Worm (Caenorhabditis elegans): ENCODE data around the gene T24F1.4.

Gene T24F1.4

ce11 chrII:11336640-11337241 lies 22.7 kb upstream of the T24F1.4 start:
- TF ChIP-seq egrh-3 (GFP tag; IDR thresholded peaks at IDR 0.05) (peak; percentile 8; the same call in 1 of the 2 replicates), rpc-1 (optimal IDR thresholded peaks at IDR 0.05) (no peak), rpc-1 (tag; optimal IDR thresholded peaks at IDR 0.05) (no peak), pha-4 (tag; optimal IDR thresholded peaks at IDR 0.05) (no peak), zfh-2 (GFP tag; conservative IDR thresholded peaks at IDR 0.05) (peak; percentile 81), bed-1 (GFP tag; IDR thresholded peaks at IDR 0.05) (0 out of 2 replicates have a peak, but pooled peaks have one; percentile 20), unc-130 (GFP tag; optimal IDR thresholded peaks at IDR 0.05) (no peak)

DNA sequence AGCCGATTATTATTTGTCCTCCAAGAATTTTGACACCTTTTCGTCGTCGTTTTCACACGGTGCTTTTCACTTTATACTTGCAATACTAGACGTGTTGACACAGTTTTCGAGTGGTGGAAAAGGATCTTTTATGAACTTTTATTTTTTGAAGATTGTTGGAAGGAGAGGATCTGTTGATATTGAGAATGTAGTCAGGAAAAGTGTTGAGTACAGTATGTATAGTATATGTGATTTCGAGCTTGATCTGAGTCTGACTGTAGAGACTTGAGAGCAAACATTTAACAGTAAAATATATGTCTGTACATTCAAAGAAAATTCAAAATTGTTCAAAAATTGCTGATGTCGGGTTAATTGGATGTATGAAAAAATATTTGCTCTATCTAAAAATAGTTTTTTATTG lies 22.1 kb upstream of the T24F1.4 start:
- TF ChIP-seq rec-8 (tag; optimal IDR thresholded peaks at IDR 0.05) (no peak), F55B11.4 (tag; optimal IDR thresholded peaks at IDR 0.05; ENCODE audit: borderline replicate concordance, insufficient read depth) (no peak), ceh-91 (GFP tag; IDR thresholded peaks at IDR 0.05) (no peak), nhr-80 (tag; optimal IDR thresholded peaks at IDR 0.05) (no peak), attf-6 (GFP tag; IDR thresholded peaks at IDR 0.05) (no peak), ccch-3 (GFP tag; optimal IDR thresholded peaks at IDR 0.05) (no peak)

- TF ChIP-seq ceh-27 (GFP tag; optimal IDR thresholded peaks at IDR 0.05) (no peak), cebp-2 (GFP tag; IDR thresholded peaks at IDR 0.05) (no peak), lin-26 (GFP tag; IDR thresholded peaks at IDR 0.05) (no peak), F55B11.4 (tag; optimal IDR thresholded peaks at IDR 0.05; ENCODE audit: borderline replicate concordance, insufficient read depth) (no peak), dox-1 (GFP tag; IDR thresholded peaks at IDR 0.05) (no peak), ets-4 (GFP tag; optimal IDR thresholded peaks at IDR 0.05) (no peak), lsl-1 (GFP tag; optimal IDR thresholded peaks at IDR 0.05) (no peak), ztf-26 (tag; optimal IDR thresholded peaks at IDR 0.05) (no peak), hrde-1 (tag; optimal IDR thresholded peaks at IDR 0.05; ENCODE audit: borderline replicate concordance) (no peak), lin-35 (GFP tag; optimal IDR thresholded peaks at IDR 0.05) (no peak), let-607 (tag; optimal IDR thresholded peaks at IDR 0.05) (no peak), unc-130 (GFP tag; optimal IDR thresholded peaks at IDR 0.05) (no peak), aptf-3 (GFP tag; IDR thresholded peaks at IDR 0.05) (no peak), hmg-20 (GFP tag; IDR thresholded peaks at IDR 0.05) (no peak), hmg-1.2 (GFP tag; IDR thresholded peaks at IDR 0.05) (no peak), nhr-90 (tag; optimal IDR thresholded peaks at IDR 0.05) (no peak), F52B5.7 (tag; optimal IDR thresholded peaks at IDR 0.05) (no peak), sptf-2 (GFP tag; optimal IDR thresholded peaks at IDR 0.05) (no peak), ceh-91 (GFP tag; IDR thresholded peaks at IDR 0.05) (no peak), die-1 (tag; optimal IDR thresholded peaks at IDR 0.05) (no peak)
These were observed 21.6 kb upstream of the T24F1.4 start for ce11 chrII:11335670-11336069.

- TF ChIP-seq ets-4 (GFP tag; optimal IDR thresholded peaks at IDR 0.05) (no peak), attf-3 (GFP tag; conservative IDR thresholded peaks at IDR 0.05) (no peak), xnd-1 (tag; optimal IDR thresholded peaks at IDR 0.05) (no peak), tbx-9 (tag; optimal IDR thresholded peaks at IDR 0.05; ENCODE audit: borderline replicate concordance) (no peak), Y53F4B.3 (GFP tag; IDR thresholded peaks at IDR 0.05) (no peak), fkh-3 (tag; optimal IDR thresholded peaks at IDR 0.05) (no peak), sptf-2 (GFP tag; optimal IDR thresholded peaks at IDR 0.05) (no peak), aptf-3 (GFP tag; IDR thresholded peaks at IDR 0.05) (no peak), madf-6 (GFP tag; IDR thresholded peaks at IDR 0.05) (peak; percentile 72), K12H6.12 (tag; optimal IDR thresholded peaks at IDR 0.05) (no peak), dpl-1 (GFP tag; optimal IDR thresholded peaks at IDR 0.05) (no peak), zim-3 (tag; optimal IDR thresholded peaks at IDR 0.05) (no peak), efl-1 (GFP tag; optimal IDR thresholded peaks at IDR 0.05) (peak; percentile 54), F22D6.2 (tag; optimal IDR thresholded peaks at IDR 0.05) (no peak), lin-40 (tag; optimal IDR thresholded peaks at IDR 0.05) (peak; percentile 7), gei-17 (GFP tag; optimal IDR thresholded peaks at IDR 0.05) (no peak)
These were observed 20.0 kb upstream of the T24F1.4 start for ce11 chrII:11333846-11334638.
